Worm (Caenorhabditis elegans) whole organism, L4 larva: ENCODE results near the gene col-167.

Source experiments
- F10B5.3 ChIP-seq: sonication (generic microtip); optimal IDR thresholded peaks from 2 replicates; lab custom pipeline; 2016; ENCODE audit warnings: mild to moderate bottlenecking, missing genetic modification characterization, missing compliant biosample characterization
- F26F4.8 ChIP-seq: fragments of 200-800 bp; sonication (Bioruptor generic); conservative IDR thresholded peaks from 2 replicates; pipeline ENCODE4 v1.3.6; 2022; ENCODE audit warnings: missing genetic modification characterization, missing compliant biosample characterization
- F37D6.2 ChIP-seq: sonication (generic microtip); optimal IDR thresholded peaks from 2 replicates; lab custom pipeline; 2016; ENCODE audit warnings: mild to moderate bottlenecking, missing genetic modification characterization, missing compliant biosample characterization
- R02D3.7 ChIP-seq: fragments of 150-350 bp; sonication (generic microtip); optimal IDR thresholded peaks from 3 replicates; lab custom pipeline; 2014; ENCODE audit warnings: missing biosample characterization, missing genetic modification characterization
- T20F7.1 ChIP-seq: fragments of 200-800 bp; sonication (Bioruptor generic); optimal IDR thresholded peaks from 2 replicates; lab custom pipeline; 2018; ENCODE audit warnings: mild to moderate bottlenecking, missing genetic modification characterization, missing compliant biosample characterization
- Y5F2A.4 ChIP-seq: fragments of 200-800 bp; sonication (Bioruptor generic); optimal IDR thresholded peaks from 2 replicates; lab custom pipeline; 2018; ENCODE audit warnings: mild to moderate bottlenecking, missing genetic modification characterization, missing compliant biosample characterization
- Y75B8A.6 ChIP-seq: fragments of 200-800 bp; sonication (Bioruptor generic); IDR thresholded peaks from 2 replicates; pipeline ENCODE4 v1.3.6; 2022; ENCODE audit warnings: missing genetic modification reagents, missing genetic modification characterization, missing compliant biosample characterization
- aha-1 ChIP-seq: fragments of 150-350 bp; peaks from one replicate; lab custom pipeline; 2014; ENCODE audit warnings: missing biosample characterization, missing genetic modification characterization
- arid-1 ChIP-seq: fragments of 200-800 bp; sonication (Bioruptor generic); conservative IDR thresholded peaks from 2 replicates; pipeline ENCODE4 v1.3.6; 2022; ENCODE audit warnings: missing genetic modification reagents, missing genetic modification characterization, missing compliant biosample characterization
- attf-4 ChIP-seq: sonication (generic microtip); optimal IDR thresholded peaks from 3 replicates; lab custom pipeline; 2017; ENCODE audit warnings: missing biosample characterization, missing genetic modification characterization
- ceh-20 ChIP-seq: fragments of 200-800 bp; sonication (Bioruptor generic); IDR thresholded peaks from 2 replicates; pipeline ENCODE4 v1.3.6; 2022; ENCODE audit warnings: missing genetic modification reagents, missing genetic modification characterization, missing compliant biosample characterization
- ceh-32 ChIP-seq: sonication (generic microtip); optimal IDR thresholded peaks from 2 replicates; lab custom pipeline; 2016; ENCODE audit warnings: mild to moderate bottlenecking, missing genetic modification characterization, missing compliant biosample characterization; ENCODE audit not compliant: poor library complexity
- ceh-44 ChIP-seq: fragments of 200-800 bp; sonication (Bioruptor generic); IDR thresholded peaks from 2 replicates; pipeline ENCODE4 v1.3.6; 2022; ENCODE audit warnings: missing genetic modification reagents, missing genetic modification characterization, missing compliant biosample characterization
- ceh-62 ChIP-seq: sonication (generic microtip); optimal IDR thresholded peaks from 2 replicates; lab custom pipeline; 2017; ENCODE audit warnings: missing biosample characterization, missing genetic modification characterization
- ceh-82 ChIP-seq: sonication (generic microtip); optimal IDR thresholded peaks from 2 replicates; lab custom pipeline; 2017; ENCODE audit warnings: missing biosample characterization, missing genetic modification characterization
- ces-1 ChIP-seq: fragments of 150-350 bp; sonication (generic microtip); optimal IDR thresholded peaks from 4 replicates; lab custom pipeline; 2014; ENCODE audit warnings: missing biosample characterization, missing genetic modification reagents, missing genetic modification characterization
- daf-16 ChIP-seq, 3 experiments: sonication (generic microtip); optimal IDR thresholded peaks; 2 replicates each; lab custom pipeline; 2016 to 2017; ENCODE audit warnings: missing genetic modification characterization in 3 of 3, missing genetic modification reagents in 3 of 3, mild to moderate bottlenecking in 2 of 3, missing compliant biosample characterization in 2 of 3, missing biosample characterization in 1 of 3, moderate library complexity in 1 of 3
- dve-1 ChIP-seq: sonication (generic microtip); optimal IDR thresholded peaks from 2 replicates; lab custom pipeline; 2017; ENCODE audit warnings: antibody characterized with exemption, mild to moderate bottlenecking, missing genetic modification characterization, missing compliant biosample characterization; ENCODE audit not compliant: insufficient read depth
- egl-27 ChIP-seq: sonication (generic microtip); optimal IDR thresholded peaks from 3 replicates; lab custom pipeline; 2017; ENCODE audit warnings: missing biosample characterization, missing genetic modification reagents, missing genetic modification characterization
- fos-1 ChIP-seq: fragments of 150-350 bp; optimal IDR thresholded peaks from 2 replicates; lab custom pipeline; 2014; ENCODE audit warnings: missing biosample characterization, missing genetic modification characterization
- hif-1 ChIP-seq, 2 experiments: sonication (generic microtip); optimal IDR thresholded peaks; 2 replicates each; lab custom pipeline; 2016 to 2017; ENCODE audit warnings: missing compliant biosample characterization in 2 of 2, missing genetic modification characterization in 2 of 2, missing genetic modification reagents in 2 of 2, missing genotype in 2 of 2, mild to moderate bottlenecking in 1 of 2
- hlh-11 ChIP-seq: fragments of 200-800 bp; sonication (Bioruptor generic); optimal IDR thresholded peaks from 2 replicates; lab custom pipeline; 2018; ENCODE audit warnings: mild to moderate bottlenecking, missing genetic modification characterization, missing compliant biosample characterization
- hlh-30 ChIP-seq: sonication (generic microtip); optimal IDR thresholded peaks from 2 replicates; lab custom pipeline; 2017; ENCODE audit warnings: antibody characterized with exemption, mild to moderate bottlenecking, missing genetic modification characterization, missing compliant biosample characterization; ENCODE audit not compliant: insufficient read depth
- lin-1 ChIP-seq: fragments of 200-800 bp; sonication (Bioruptor generic); IDR thresholded peaks from 2 replicates; pipeline ENCODE4 v1.3.6; 2022; ENCODE audit warnings: missing genetic modification reagents, missing genetic modification characterization, missing compliant biosample characterization
- lin-29 ChIP-seq: fragments of 200-800 bp; sonication (Bioruptor generic); IDR thresholded peaks from 2 replicates; pipeline ENCODE4 v1.3.6; 2022; ENCODE audit warnings: missing genetic modification reagents, missing genetic modification characterization, missing compliant biosample characterization
- lin-38 ChIP-seq: fragments of 200-800 bp; sonication (Bioruptor generic); IDR thresholded peaks from 2 replicates; pipeline ENCODE4 v1.3.6; 2022; ENCODE audit warnings: missing genetic modification reagents, missing genetic modification characterization, missing compliant biosample characterization
- madf-9 ChIP-seq: fragments of 200-800 bp; sonication (Bioruptor generic); conservative IDR thresholded peaks from 2 replicates; pipeline ENCODE4 v1.3.6; 2022; ENCODE audit warnings: missing genetic modification reagents, missing genetic modification characterization, missing compliant biosample characterization
- mdl-1 ChIP-seq, 2 experiments: fragments of 150-350 bp in 1 of 2; sonication (generic microtip) in 1 of 2; optimal IDR thresholded peaks; 2 replicates each; lab custom pipeline; 2014 to 2017; ENCODE audit warnings: missing biosample characterization in 2 of 2, missing genetic modification characterization in 2 of 2
- mep-1 ChIP-seq: fragments of 150-350 bp; sonication (generic microtip); optimal IDR thresholded peaks from 3 replicates; lab custom pipeline; 2014; ENCODE audit warnings: missing biosample characterization, missing genetic modification characterization
- mes-2 ChIP-seq: sonication (generic microtip); optimal IDR thresholded peaks from 2 replicates; lab custom pipeline; 2016; ENCODE audit warnings: missing genotype, mild to moderate bottlenecking, missing genetic modification characterization, missing compliant biosample characterization; ENCODE audit not compliant: poor library complexity, severe bottlenecking
- mxl-3 ChIP-seq: fragments of 200-800 bp; sonication (Bioruptor generic); optimal IDR thresholded peaks from 2 replicates; lab custom pipeline; 2018; ENCODE audit warnings: mild to moderate bottlenecking, missing genetic modification characterization, missing compliant biosample characterization
- nhr-10 ChIP-seq: fragments of 150-350 bp; optimal IDR thresholded peaks from 2 replicates; lab custom pipeline; 2014; ENCODE audit warnings: missing biosample characterization, missing genetic modification characterization
- nhr-11 ChIP-seq: fragments of 150-350 bp; optimal IDR thresholded peaks from 2 replicates; lab custom pipeline; 2014; ENCODE audit warnings: missing biosample characterization, missing genetic modification characterization
- nhr-237 ChIP-seq: sonication (generic microtip); optimal IDR thresholded peaks from 2 replicates; lab custom pipeline; 2017; ENCODE audit warnings: missing biosample characterization, missing genetic modification characterization
- nhr-28 ChIP-seq: fragments of 150-350 bp; optimal IDR thresholded peaks from 2 replicates; lab custom pipeline; 2014; ENCODE audit warnings: missing biosample characterization, missing genetic modification characterization
- nhr-48 ChIP-seq: sonication (generic microtip); optimal IDR thresholded peaks from 2 replicates; lab custom pipeline; 2016; ENCODE audit warnings: mild to moderate bottlenecking, missing genetic modification characterization, missing compliant biosample characterization
- nhr-6 ChIP-seq: fragments of 150-350 bp; optimal IDR thresholded peaks from 2 replicates; lab custom pipeline; 2014; ENCODE audit warnings: missing biosample characterization, missing genetic modification characterization
- nhr-77 ChIP-seq: fragments of 150-350 bp; optimal IDR thresholded peaks from 2 replicates; lab custom pipeline; 2014; ENCODE audit warnings: missing biosample characterization, missing genetic modification characterization
- php-3 ChIP-seq: fragments of 200-800 bp; sonication (Bioruptor generic); IDR thresholded peaks from 2 replicates; pipeline ENCODE4 v1.3.6; 2022; ENCODE audit warnings: missing genetic modification reagents, missing genetic modification characterization, missing compliant biosample characterization
- rbr-2 ChIP-seq: sonication (generic microtip); optimal IDR thresholded peaks from 2 replicates; lab custom pipeline; 2016; ENCODE audit warnings: missing genotype, missing genetic modification characterization, missing compliant biosample characterization
- snpc-1.2 ChIP-seq: fragments of 200-800 bp; sonication (Bioruptor generic); IDR thresholded peaks from 2 replicates; pipeline ENCODE4 v1.3.6; 2022; ENCODE audit warnings: missing genetic modification reagents, missing genetic modification characterization, missing compliant biosample characterization
- snpc-4 ChIP-seq: fragments of 150-350 bp; optimal IDR thresholded peaks from 2 replicates; lab custom pipeline; 2014; ENCODE audit warnings: missing biosample characterization, missing genetic modification characterization
- spr-1 ChIP-seq: sonication (generic microtip); optimal IDR thresholded peaks from 2 replicates; lab custom pipeline; 2016; ENCODE audit warnings: mild to moderate bottlenecking, missing genetic modification characterization, missing compliant biosample characterization
- tra-1 ChIP-seq: fragments of 200-800 bp; sonication (Bioruptor generic); IDR thresholded peaks from 2 replicates; pipeline ENCODE4 v1.3.6; 2022; ENCODE audit warnings: missing genetic modification reagents, missing genetic modification characterization, missing compliant biosample characterization
- unc-62 ChIP-seq, 3 experiments: fragments of 150-350 bp in 1 of 3; sonication (generic microtip); optimal IDR thresholded peaks in 2 of 3; peaks in 1 of 3; 1 replicate in 1 of 3; 2 replicates in 2 of 3; lab custom pipeline; 2014 to 2017; ENCODE audit warnings: missing biosample characterization in 3 of 3, missing genetic modification characterization in 3 of 3, missing genetic modification reagents in 3 of 3, missing genotype in 1 of 3
- zfp-3 ChIP-seq: fragments of 200-800 bp; sonication (Bioruptor generic); conservative IDR thresholded peaks from 2 replicates; pipeline ENCODE4 v1.3.6; 2022; ENCODE audit warnings: missing genetic modification reagents, missing genetic modification characterization, missing compliant biosample characterization
- zip-11 ChIP-seq: fragments of 200-800 bp; sonication (Bioruptor generic); IDR thresholded peaks from 2 replicates; pipeline ENCODE4 v1.3.6; 2022; ENCODE audit warnings: missing genetic modification characterization, missing compliant biosample characterization

The col-167 gene

ce11 chrX:6319546-6319945, 3.7 kb upstream of the col-167 start, which contains the start of gene chtb-3:
chtb-3 (minus strand) TSS chrX:6319646.
- no peak for TF ChIP-seq zfp-3 (GFP tag; lab: Robert Waterston, UW)
- no peak for TF ChIP-seq ces-1 (GFP tag; lab: Kevin White, UChicago)
- no peak for TF ChIP-seq madf-9 (GFP tag; lab: Robert Waterston, UW)
- no peak for TF ChIP-seq hif-1 (tag; optimal IDR thresholded peaks at IDR 0.05; lab: Kevin White, UChicago)
- no peak for TF ChIP-seq ceh-62 (tag; lab: Kevin White, UChicago)
- TF ChIP-seq F26F4.8 (GFP tag; lab: Robert Waterston, UW), result no peak
- TF ChIP-seq dve-1 (tag; lab: Kevin White, UChicago), result no peak
- no peak for TF ChIP-seq Y5F2A.4
- TF ChIP-seq snpc-1.2 (GFP tag; lab: Robert Waterston, UW), result no peak
- TF ChIP-seq nhr-28 (tag; lab: Kevin White, UChicago), result no peak

- TF ChIP-seq nhr-28 (tag; lab: Kevin White, UChicago), result peak; percentile 55
- TF ChIP-seq hlh-11 (tag; lab: Kevin White, UChicago), result peak; percentile 51
- TF ChIP-seq ceh-44 (GFP tag; lab: Robert Waterston, UW), result no peak
- no peak for TF ChIP-seq zip-11 (GFP tag; lab: Robert Waterston, UW)
- no peak for TF ChIP-seq mes-2 (tag; lab: Kevin White, UChicago)
- 0 out of 2 replicates have a peak, but pooled peaks have one; percentile 19 for TF ChIP-seq tra-1
- no peak for TF ChIP-seq nhr-11 (tag; lab: Kevin White, UChicago)
- no peak for TF ChIP-seq F10B5.3 (tag; lab: Kevin White, UChicago)
- TF ChIP-seq F37D6.2 (tag; lab: Kevin White, UChicago), result no peak
- no peak for TF ChIP-seq T20F7.1
- peak; percentile 22 for TF ChIP-seq spr-1
- TF ChIP-seq lin-1 (GFP tag; lab: Robert Waterston, UW), result no peak
- TF ChIP-seq aha-1, result peak; percentile 40
- TF ChIP-seq mep-1, result no peak
- 0 out of 2 replicates have a peak, but pooled peaks have one; percentile 16 for TF ChIP-seq ceh-20 (GFP tag; lab: Robert Waterston, UW)
- no peak for TF ChIP-seq nhr-10 (tag; lab: Kevin White, UChicago)
- TF ChIP-seq R02D3.7 (tag; lab: Kevin White, UChicago), result no peak
- TF ChIP-seq mdl-1 (tag; optimal IDR thresholded peaks at IDR 0.05; lab: Kevin White, UChicago), result peak in 1 of 2 experiments; percentile 45
- TF ChIP-seq mxl-3 (GFP tag; lab: Kevin White, UChicago), result peak; percentile 46
- TF ChIP-seq madf-9 (GFP tag; lab: Robert Waterston, UW), result no peak
- peak; percentile 42 for TF ChIP-seq hlh-30
- TF ChIP-seq nhr-48 (tag; lab: Kevin White, UChicago), result peak; percentile 86
- no peak for TF ChIP-seq lin-29 (GFP tag; lab: Robert Waterston, UW)
- TF ChIP-seq nhr-77 (tag; lab: Kevin White, UChicago), result no peak
- no peak for TF ChIP-seq attf-4 (tag; lab: Kevin White, UChicago)
- TF ChIP-seq nhr-6 (tag; lab: Kevin White, UChicago), result no peak
- TF ChIP-seq Y75B8A.6 (GFP tag; lab: Robert Waterston, UW), result no peak
- peak in 1 of 2 experiments; percentile 24 for TF ChIP-seq unc-62 (GFP tag; optimal IDR thresholded peaks at IDR 0.05 in 1 of 2; lab: Kevin White, UChicago)
- no peak for TF ChIP-seq unc-62 (tag; optimal IDR thresholded peaks at IDR 0.05; lab: Kevin White, UChicago)
- TF ChIP-seq daf-16 (GFP tag; optimal IDR thresholded peaks at IDR 0.05; lab: Kevin White, UChicago), result no peak
- TF ChIP-seq daf-16 (tag; optimal IDR thresholded peaks at IDR 0.05; lab: Kevin White, UChicago), result no peak
- no peak for TF ChIP-seq ceh-82 (tag; lab: Kevin White, UChicago)
- no peak for TF ChIP-seq nhr-237 (tag; lab: Kevin White, UChicago)
- TF ChIP-seq lin-38 (GFP tag; lab: Robert Waterston, UW), result no peak
- no peak for TF ChIP-seq ceh-32 (tag; lab: Kevin White, UChicago)
- TF ChIP-seq snpc-4 (tag; lab: Kevin White, UChicago), result no peak
- TF ChIP-seq php-3 (GFP tag; lab: Robert Waterston, UW), result no peak
- TF ChIP-seq arid-1 (GFP tag; lab: Robert Waterston, UW), result no peak
- TF ChIP-seq rbr-2, result peak; percentile 2
- no peak for TF ChIP-seq egl-27 (tag; lab: Kevin White, UChicago)
- TF ChIP-seq fos-1 (tag; lab: Kevin White, UChicago), result no peak
- TF ChIP-seq, all 104 proteins: peak for 12
Observed at ce11 chrX:6320887-6321286, 2.4 kb upstream of the col-167 start.
